Fruit fly (Drosophila melanogaster) whole organism, prepupa: ENCODE data around the gene CG44574.

Experiments
- Blimp-1 ChIP-seq: fragments of 200-800 bp; sonication (Bioruptor generic); optimal IDR thresholded peaks from 3 replicates; lab custom pipeline; 2017; ENCODE audit warnings: missing biosample characterization, missing genetic modification characterization, mild to moderate bottlenecking, moderate library complexity, missing genetic modification reagents
- CG10669 ChIP-seq: fragments of 200-800 bp; sonication (Bioruptor generic); optimal IDR thresholded peaks from 3 replicates; lab custom pipeline; 2018; ENCODE audit warnings: missing biosample characterization, mild to moderate bottlenecking, missing genetic modification characterization, moderate library complexity
- CG11902 ChIP-seq: fragments of 200-800 bp; sonication (Bioruptor generic); optimal IDR thresholded peaks from 3 replicates; lab custom pipeline; 2016; ENCODE audit warnings: missing biosample characterization, missing genetic modification characterization
- CG3032 ChIP-seq: fragments of 200-800 bp; optimal IDR thresholded peaks from 2 replicates; lab custom pipeline; 2019; ENCODE audit warnings: missing biosample characterization, mild to moderate bottlenecking, missing genetic modification characterization, moderate library complexity
- CG3919 ChIP-seq: fragments of 200-800 bp; sonication (Bioruptor generic); optimal IDR thresholded peaks from 3 replicates; lab custom pipeline; 2016; ENCODE audit warnings: missing biosample characterization, missing genetic modification characterization
- CG6163 ChIP-seq: fragments of 200-800 bp; sonication (Bioruptor generic); IDR thresholded peaks from 3 replicates; pipeline ENCODE4 v1.3.6; 2022; ENCODE audit warnings: missing biosample characterization, missing genetic modification characterization
- CG6792 ChIP-seq: fragments of 200-800 bp; sonication (Bioruptor generic); optimal IDR thresholded peaks from 3 replicates; lab custom pipeline; 2016; ENCODE audit warnings: missing biosample characterization, missing genetic modification characterization
- CG6808 ChIP-seq: fragments of 200-800 bp; sonication (Bioruptor generic); optimal IDR thresholded peaks from 3 replicates; lab custom pipeline; 2017; ENCODE audit warnings: missing biosample characterization, missing genetic modification characterization, mild to moderate bottlenecking, moderate library complexity, missing genetic modification reagents
- CG6854 ChIP-seq: fragments of 200-800 bp; sonication (Bioruptor generic); optimal IDR thresholded peaks from 2 replicates; lab custom pipeline; 2017; ENCODE audit warnings: missing biosample characterization, mild to moderate bottlenecking, missing genetic modification characterization
- CG8119 ChIP-seq: fragments of 200-800 bp; sonication (Bioruptor generic); IDR thresholded peaks from 3 replicates; pipeline ENCODE4 v1.3.6; 2022; ENCODE audit warnings: missing biosample characterization, missing genetic modification characterization
- CG8632 ChIP-seq: fragments of 200-800 bp; sonication (Bioruptor generic); optimal IDR thresholded peaks from 3 replicates; lab custom pipeline; 2016; ENCODE audit warnings: missing biosample characterization, missing genetic modification characterization
- CG9139 ChIP-seq: fragments of 200-800 bp; sonication (Bioruptor generic); optimal IDR thresholded peaks from 3 replicates; lab custom pipeline; 2017; ENCODE audit warnings: missing biosample characterization, mild to moderate bottlenecking, missing genetic modification characterization
- Eip75B ChIP-seq: fragments of 200-800 bp; sonication (Bioruptor generic); optimal IDR thresholded peaks from 3 replicates; lab custom pipeline; 2016; ENCODE audit warnings: missing biosample characterization, missing genetic modification characterization
- Eip78C ChIP-seq: fragments of 200-800 bp; sonication (Bioruptor generic); peaks from one replicate; lab custom pipeline; 2016; ENCODE audit warnings: missing biosample characterization, missing genetic modification characterization
- Eip93F ChIP-seq: fragments of 200-800 bp; sonication (Bioruptor generic); optimal IDR thresholded peaks from 2 replicates; lab custom pipeline; 2016; ENCODE audit warnings: missing biosample characterization, mild to moderate bottlenecking, missing genetic modification characterization
- Ets96B ChIP-seq: fragments of 200-800 bp; optimal IDR thresholded peaks from 2 replicates; lab custom pipeline; 2019; ENCODE audit warnings: missing biosample characterization, mild to moderate bottlenecking, missing genetic modification characterization, moderate library complexity
- Gug ChIP-seq: fragments of 200-800 bp; sonication (Bioruptor generic); IDR thresholded peaks from 2 replicates; pipeline ENCODE4 v1.3.6; 2022; ENCODE audit warnings: missing biosample characterization, missing genetic modification characterization
- Hr39 ChIP-seq: fragments of 200-800 bp; sonication (Bioruptor generic); optimal IDR thresholded peaks from 2 replicates; lab custom pipeline; 2016; ENCODE audit warnings: missing biosample characterization, missing genetic modification characterization
- OdsH ChIP-seq: fragments of 200-800 bp; sonication (Bioruptor generic); optimal IDR thresholded peaks from 3 replicates; lab custom pipeline; 2016; ENCODE audit warnings: missing biosample characterization, missing genetic modification characterization
- Smox ChIP-seq: fragments of 200-800 bp; sonication (Bioruptor generic); optimal IDR thresholded peaks from 3 replicates; lab custom pipeline; 2016; ENCODE audit warnings: missing biosample characterization, missing genetic modification characterization
- Sox102F ChIP-seq: fragments of 200-800 bp; sonication (Bioruptor generic); optimal IDR thresholded peaks from 2 replicates; lab custom pipeline; 2016; ENCODE audit warnings: missing biosample characterization, mild to moderate bottlenecking, missing genetic modification characterization
- achi ChIP-seq: fragments of 200-800 bp; sonication (Bioruptor generic); optimal IDR thresholded peaks from 3 replicates; lab custom pipeline; 2016; ENCODE audit warnings: missing biosample characterization, missing genetic modification characterization
- cyc ChIP-seq: fragments of 200-800 bp; sonication (Bioruptor generic); optimal IDR thresholded peaks from 3 replicates; lab custom pipeline; 2016; ENCODE audit warnings: missing biosample characterization, missing genetic modification characterization
- dsx ChIP-seq: fragments of 200-800 bp; optimal IDR thresholded peaks from 3 replicates; lab custom pipeline; 2019; ENCODE audit warnings: missing biosample characterization, mild to moderate bottlenecking, missing genetic modification characterization, moderate library complexity; ENCODE audit not compliant: poor library complexity, severe bottlenecking
- eg ChIP-seq: fragments of 200-800 bp; sonication (Bioruptor generic); IDR thresholded peaks from 3 replicates; pipeline ENCODE4 v1.3.6; 2022; ENCODE audit warnings: missing biosample characterization, missing genetic modification characterization
- esn ChIP-seq: fragments of 200-800 bp; sonication (Bioruptor generic); optimal IDR thresholded peaks from 2 replicates; lab custom pipeline; 2016; ENCODE audit warnings: missing biosample characterization, mild to moderate bottlenecking, missing genetic modification characterization, moderate library complexity
- fd85E ChIP-seq: fragments of 200-800 bp; sonication (Bioruptor generic); optimal IDR thresholded peaks from 3 replicates; lab custom pipeline; 2016; ENCODE audit warnings: missing biosample characterization, missing genetic modification characterization
- fkh ChIP-seq: fragments of 200-800 bp; sonication (Bioruptor generic); optimal IDR thresholded peaks from 3 replicates; lab custom pipeline; 2017; ENCODE audit warnings: missing biosample characterization, mild to moderate bottlenecking, missing genetic modification characterization, moderate library complexity
- lz ChIP-seq: fragments of 200-800 bp; sonication (Bioruptor generic); optimal IDR thresholded peaks from 3 replicates; lab custom pipeline; 2016; ENCODE audit warnings: missing biosample characterization, missing genetic modification characterization
- pdm3 ChIP-seq: fragments of 200-800 bp; sonication (Bioruptor generic); optimal IDR thresholded peaks from 3 replicates; lab custom pipeline; 2016; ENCODE audit warnings: missing biosample characterization, missing genetic modification characterization
- salr ChIP-seq, 2 experiments: fragments of 200-800 bp; sonication (Bioruptor generic); optimal IDR thresholded peaks; 3 replicates each; lab custom pipeline; 2016 to 2018; ENCODE audit warnings: missing biosample characterization in 2 of 2, missing genetic modification characterization in 2 of 2, mild to moderate bottlenecking in 1 of 2
- topi ChIP-seq: fragments of 200-800 bp; sonication (Bioruptor generic); optimal IDR thresholded peaks from 3 replicates; lab custom pipeline; 2016; ENCODE audit warnings: missing biosample characterization, missing genetic modification characterization
- vri ChIP-seq: fragments of 200-800 bp; sonication (Bioruptor generic); optimal IDR thresholded peaks from 3 replicates; lab custom pipeline; 2016; ENCODE audit warnings: missing biosample characterization, mild to moderate bottlenecking, missing genetic modification characterization

Gene CG44574

dm6 chr2L:5881181-5881580 lies 2.4 kb upstream of the CG44574 start (continued):
- TF ChIP-seq vri (GFP tag; lab: Kevin White, UChicago): no peak
- TF ChIP-seq CG3919 (GFP tag; lab: Kevin White, UChicago): peak; percentile 37
- peak; percentile 4 for TF ChIP-seq dsx (GFP tag; lab: Kevin White, UChicago)
- TF ChIP-seq eg (GFP tag; lab: Robert Waterston, UW): no peak; the same call in none of the 3 replicates

dm6 chr2L:5884674-5885073 lies 1.1 kb downstream of the CG44574 start, which contains the start of the genes Sfp26Ac and CG43185:
TSS of gene Sfp26Ac (minus strand) at chr2L:5884774.
TSS of gene CG43185 (plus strand) at chr2L:5884888.
- TF ChIP-seq Smox (GFP tag; lab: Kevin White, UChicago) (no peak), Gug (GFP tag; lab: Robert Waterston, UW) (no peak), CG6163 (GFP tag; lab: Robert Waterston, UW) (no peak), CG9139 (GFP tag; lab: Kevin White, UChicago) (no peak), Eip78C (GFP tag; lab: Kevin White, UChicago) (no peak), fd85E (GFP tag; lab: Kevin White, UChicago) (no peak), Eip93F (no peak), CG6792 (no peak), Blimp-1 (GFP tag; lab: Kevin White, UChicago) (no peak), topi (GFP tag; lab: Kevin White, UChicago) (no peak), CG6854 (no peak)
- TF ChIP-seq, all 60 proteins: peak for 0

DNA sequence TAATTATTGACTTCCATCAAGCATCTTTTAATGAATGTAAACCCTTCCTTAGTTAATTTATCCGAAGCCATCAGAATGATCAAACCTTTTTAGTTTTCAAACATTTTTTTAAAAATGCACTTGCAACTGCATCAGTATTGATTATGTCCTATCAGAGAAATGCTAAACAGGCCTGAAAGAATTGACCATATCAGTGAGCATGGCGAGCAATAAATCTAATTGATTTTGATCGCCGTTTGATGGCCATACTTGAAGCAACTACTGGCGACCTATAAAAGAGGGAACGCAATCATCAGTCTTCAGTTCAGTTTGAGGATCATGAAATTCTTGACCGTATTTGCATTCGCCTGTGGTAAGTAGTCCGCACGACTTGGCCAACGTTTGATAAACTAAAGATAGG lies 2.2 kb downstream of the CG44574 start, which contains the start of gene CG9029:
TSS of gene CG9029 (plus strand) at position 301 of the 400 bp plus-strand sequence.
- TF ChIP-seq fd85E (GFP tag; lab: Kevin White, UChicago): no peak
- no peak for TF ChIP-seq CG8632
- no peak for TF ChIP-seq CG11902 (GFP tag; lab: Kevin White, UChicago)
- TF ChIP-seq CG6854: no peak
- no peak for TF ChIP-seq pdm3
- TF ChIP-seq esn (GFP tag; lab: Kevin White, UChicago): no peak
- TF ChIP-seq salr (GFP tag; optimal IDR thresholded peaks at IDR 0.05; lab: Kevin White, UChicago): no peak
- TF ChIP-seq Hr39 (GFP tag; lab: Kevin White, UChicago): no peak
- no peak for TF ChIP-seq CG6163 (GFP tag; lab: Robert Waterston, UW)
- no peak for TF ChIP-seq CG6792

DNA sequence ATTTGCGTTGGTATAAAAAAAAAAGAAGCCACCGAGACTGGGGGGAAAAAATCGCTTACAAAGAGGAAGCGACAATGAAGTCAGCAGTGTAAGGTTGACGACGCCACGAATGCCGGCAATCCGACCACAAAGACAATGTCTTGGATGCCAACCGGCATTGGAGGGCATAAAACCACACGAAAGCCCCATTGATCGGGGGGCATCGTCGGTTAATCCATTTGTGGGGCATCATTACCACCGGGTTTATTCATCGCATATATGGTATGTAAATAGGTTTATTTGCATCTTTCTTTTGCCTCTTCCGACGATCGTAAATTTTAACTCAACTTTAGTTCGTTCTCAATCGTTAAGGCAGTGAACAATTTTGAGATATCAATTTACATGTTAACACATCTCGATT lies 3.4 kb downstream of the CG44574 start:
- TF ChIP-seq fkh (peak; percentile 2), CG8119 (GFP tag; lab: Robert Waterston, UW) (no peak)

DNA sequence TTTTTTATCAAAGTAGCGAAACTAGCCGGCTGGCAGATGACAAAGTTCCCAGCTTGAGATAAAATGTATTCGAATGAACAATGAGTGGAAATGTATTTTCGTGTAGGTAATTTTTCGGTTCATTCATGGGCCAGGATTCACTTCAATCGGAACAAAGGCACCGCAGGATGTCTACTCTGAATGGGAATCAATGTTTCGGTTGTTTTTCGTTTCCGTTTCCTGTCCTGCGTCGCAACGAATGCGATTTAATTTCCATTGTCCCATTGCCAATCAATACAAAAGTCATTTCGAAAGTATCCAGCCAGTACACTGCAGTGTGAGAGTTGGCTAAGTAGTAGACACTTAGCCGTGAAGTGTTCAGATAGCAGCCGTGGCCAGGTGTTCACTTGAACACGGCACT lies 7.0 kb downstream of the CG44574 start:
- no peak for TF ChIP-seq cyc
- TF ChIP-seq Eip75B (GFP tag; lab: Kevin White, UChicago): no peak
- TF ChIP-seq achi (GFP tag; lab: Kevin White, UChicago): no peak
- TF ChIP-seq Sox102F: no peak
- TF ChIP-seq CG3032 (tag; lab: Kevin White, UChicago): no peak
- no peak for TF ChIP-seq CG6808 (GFP tag; lab: Kevin White, UChicago)
- no peak for TF ChIP-seq lz (GFP tag; lab: Kevin White, UChicago)

dm6 chr2L:5892762-5893161 lies 9.2 kb downstream of the CG44574 start, which contains the start of gene Acp26Ab:
TSS of gene Acp26Ab (minus strand) at chr2L:5892862.
- TF ChIP-seq CG6808 (GFP tag; lab: Kevin White, UChicago) (no peak), OdsH (GFP tag; lab: Kevin White, UChicago) (no peak), CG3919 (GFP tag; lab: Kevin White, UChicago) (no peak), Hr39 (GFP tag; lab: Kevin White, UChicago) (no peak), Ets96B (tag; lab: Kevin White, UChicago) (no peak), CG10669 (GFP tag; lab: Kevin White, UChicago) (no peak), achi (GFP tag; lab: Kevin White, UChicago) (no peak), cyc (no peak)
